Worm (Caenorhabditis elegans) whole organism, L2 larva: ENCODE data around the gene gcy-18.

ENCODE experiments used
- ZK546.5 ChIP-seq: sonication (generic microtip); optimal IDR thresholded peaks from 2 replicates; lab custom pipeline; 2017; ENCODE audit warnings: missing biosample characterization, missing genetic modification characterization
- aly-2 ChIP-seq: fragments of 150-350 bp; optimal IDR thresholded peaks from 2 replicates; lab custom pipeline; 2014; ENCODE audit warnings: missing biosample characterization, missing genetic modification characterization
- ama-1 ChIP-seq: fragments of 150-350 bp; optimal IDR thresholded peaks from 2 replicates; lab custom pipeline; 2018; ENCODE audit warnings: inconsistent platforms
- fos-1 ChIP-seq: fragments of 150-350 bp; optimal IDR thresholded peaks from 2 replicates; lab custom pipeline; 2014; ENCODE audit warnings: missing biosample characterization, missing genetic modification characterization
- gmeb-1 ChIP-seq: fragments of 150-350 bp; optimal IDR thresholded peaks from 2 replicates; lab custom pipeline; 2014; ENCODE audit warnings: missing biosample characterization, missing genetic modification characterization
- lin-11 ChIP-seq: fragments of 150-350 bp; sonication (generic microtip); optimal IDR thresholded peaks from 2 replicates; lab custom pipeline; 2014; ENCODE audit warnings: missing biosample characterization, missing genetic modification characterization, inconsistent platforms, mixed read lengths
- lin-13 ChIP-seq: fragments of 150-350 bp; optimal IDR thresholded peaks from 2 replicates; lab custom pipeline; 2014; ENCODE audit warnings: missing biosample characterization, missing genetic modification reagents, missing genetic modification characterization
- mab-5 ChIP-seq: fragments of 150-350 bp; optimal IDR thresholded peaks from 2 replicates; lab custom pipeline; 2014; ENCODE audit warnings: missing biosample characterization, missing genetic modification characterization
- mbf-1 ChIP-seq: sonication (generic microtip); optimal IDR thresholded peaks from 2 replicates; lab custom pipeline; 2017; ENCODE audit warnings: missing biosample characterization, missing genetic modification characterization
- nhr-21 ChIP-seq: fragments of 150-350 bp; optimal IDR thresholded peaks from 2 replicates; lab custom pipeline; 2014; ENCODE audit warnings: missing biosample characterization, missing genetic modification characterization
- nhr-77 ChIP-seq: fragments of 150-350 bp; optimal IDR thresholded peaks from 2 replicates; lab custom pipeline; 2014; ENCODE audit warnings: missing biosample characterization, missing genetic modification characterization
- skn-1 ChIP-seq: sonication (generic microtip); optimal IDR thresholded peaks from 2 replicates; lab custom pipeline; 2017; ENCODE audit warnings: missing biosample characterization, missing genetic modification characterization
- unc-39 ChIP-seq: fragments of 150-350 bp; optimal IDR thresholded peaks from 2 replicates; lab custom pipeline; 2014; ENCODE audit warnings: missing biosample characterization, missing genetic modification characterization
- ztf-1 ChIP-seq: fragments of 200-800 bp; sonication (Bioruptor generic); conservative IDR thresholded peaks from 2 replicates; pipeline ENCODE4 v1.3.6; 2022; ENCODE audit warnings: missing genetic modification characterization, missing compliant biosample characterization

- TF ChIP-seq unc-39 (tag; lab: Kevin White, UChicago), result no peak
- TF ChIP-seq ztf-1, result no peak
- no peak for TF ChIP-seq mab-5 (tag; lab: Kevin White, UChicago)
- no peak for TF ChIP-seq lin-13 (GFP tag; lab: Kevin White, UChicago)
- no peak for TF ChIP-seq ama-1 (lab: Kevin White, UChicago)
- no peak for TF ChIP-seq mbf-1 (tag; lab: Kevin White, UChicago)
- TF ChIP-seq ZK546.5 (tag; lab: Kevin White, UChicago), result no peak
- no peak for TF ChIP-seq aly-2 (tag; lab: Kevin White, UChicago)
- peak; percentile 15 for TF ChIP-seq gmeb-1
- TF ChIP-seq lin-11 (tag; lab: Kevin White, UChicago), result no peak
- TF ChIP-seq skn-1 (tag; lab: Kevin White, UChicago), result no peak
- TF ChIP-seq fos-1 (tag; lab: Kevin White, UChicago), result peak; percentile 96
- no peak for TF ChIP-seq nhr-77 (tag; lab: Kevin White, UChicago)
- TF ChIP-seq nhr-21 (tag; lab: Kevin White, UChicago), result no peak
These were observed 30.5 kb downstream of the gcy-18 start, which contains the start of gene K08D8.6 for ce11 chrIV:12890445-12890844.
